Fruit fly (Drosophila melanogaster) Kc167 (cell line): ENCODE measurements around the gene Nmd3.

ENCODE experiments used
- Myc ChIP-seq: fragments of >200 bp; optimal IDR thresholded peaks from 2 replicates; lab custom pipeline; 2017; ENCODE audit warnings: missing external identifiers
- h ChIP-seq: fragments of >200 bp; optimal IDR thresholded peaks from 3 replicates; lab custom pipeline; 2018; ENCODE audit warnings: missing external identifiers
- insv ChIP-seq: fragments of >200 bp; optimal IDR thresholded peaks from 3 replicates; lab custom pipeline; 2018; ENCODE audit warnings: missing external identifiers
- psq ChIP-seq: fragments of >200 bp; optimal IDR thresholded peaks from 2 replicates; lab custom pipeline; 2017; ENCODE audit warnings: missing external identifiers
- ttk ChIP-seq: sonication (Bioruptor generic); optimal IDR thresholded peaks from 2 replicates; lab custom pipeline; 2017; ENCODE audit warnings: missing external identifiers

dm6 chrX:2197414-2198271 is 13.2 kb upstream of the Nmd3 start:
- TF ChIP-seq psq (lab: Kevin White, UChicago), result no peak
- TF ChIP-seq h (lab: Kevin White, UChicago), result no peak
- no peak for TF ChIP-seq insv (lab: Kevin White, UChicago)
- no peak for TF ChIP-seq ttk (lab: Kevin White, UChicago)
- no peak for TF ChIP-seq Myc (lab: Kevin White, UChicago)
